Fruit fly (Drosophila melanogaster) whole organism, adult: Measurements from ENCODE around the gene CG11403.

ENCODE experiments used
- CG1620 ChIP-seq: fragments of 200-800 bp; sonication (Bioruptor generic); optimal IDR thresholded peaks from 2 replicates; lab custom pipeline; 2016; ENCODE audit warnings: missing biosample characterization, missing genetic modification characterization
- CG33017 ChIP-seq: fragments of 200-800 bp; sonication (Bioruptor generic); optimal IDR thresholded peaks from 2 replicates; lab custom pipeline; 2018; ENCODE audit warnings: missing biosample characterization, mild to moderate bottlenecking, missing genetic modification characterization, moderate library complexity
- CG5204 ChIP-seq: fragments of 200-800 bp; sonication (Bioruptor generic); optimal IDR thresholded peaks from 2 replicates; lab custom pipeline; 2016; ENCODE audit warnings: missing biosample characterization, missing genetic modification characterization
- CG7045 ChIP-seq: fragments of 200-800 bp; sonication (Bioruptor generic); optimal IDR thresholded peaks from 2 replicates; lab custom pipeline; 2017; ENCODE audit warnings: missing biosample characterization, mild to moderate bottlenecking, missing genetic modification characterization
- Clk ChIP-seq: fragments of 200-800 bp; sonication (Bioruptor generic); optimal IDR thresholded peaks from 2 replicates; lab custom pipeline; 2017; ENCODE audit warnings: missing biosample characterization, missing genetic modification characterization
- Hr96 ChIP-seq: fragments of 200-800 bp; sonication (Bioruptor generic); optimal IDR thresholded peaks from 2 replicates; lab custom pipeline; 2016; ENCODE audit warnings: missing biosample characterization, missing genetic modification characterization
- bab1 ChIP-seq: fragments of 200-800 bp; sonication (Bioruptor generic); optimal IDR thresholded peaks from 3 replicates; lab custom pipeline; 2019; ENCODE audit warnings: missing biosample characterization, mild to moderate bottlenecking, missing genetic modification characterization, moderate library complexity
- cic ChIP-seq: fragments of 200-800 bp; sonication (Bioruptor generic); optimal IDR thresholded peaks from 2 replicates; lab custom pipeline; 2017; ENCODE audit warnings: missing biosample characterization, mild to moderate bottlenecking, missing genetic modification characterization, moderate library complexity
- cnc ChIP-seq, 2 experiments: fragments of >200 bp; optimal IDR thresholded peaks; 2 replicates each; lab custom pipeline; 2017
- tj ChIP-seq: fragments of 200-800 bp; sonication (Bioruptor generic); optimal IDR thresholded peaks from 3 replicates; lab custom pipeline; 2017; ENCODE audit warnings: missing biosample characterization, mild to moderate bottlenecking, missing genetic modification characterization, moderate library complexity

- no peak for TF ChIP-seq Clk
- TF ChIP-seq bab1, result peak; percentile 40
- no peak for TF ChIP-seq CG1620 (GFP tag; lab: Kevin White, UChicago)
- no peak for TF ChIP-seq CG5204
- TF ChIP-seq tj (GFP tag; lab: Kevin White, UChicago), result no peak
- TF ChIP-seq cnc (optimal IDR thresholded peaks at IDR 0.05; lab: Kevin White, UChicago), result no peak
- no peak for TF ChIP-seq CG33017 (tag; lab: Kevin White, UChicago)
- TF ChIP-seq Hr96 (GFP tag; lab: Kevin White, UChicago), result no peak
- TF ChIP-seq cic (GFP tag; lab: Kevin White, UChicago), result peak; percentile 2
- TF ChIP-seq CG7045 (GFP tag; lab: Kevin White, UChicago), result no peak
Measured at dm6 chrX:1215000-1215399, 24.7 kb downstream of the CG11403 start, which contains the start of gene CG11398.
